Worm (Caenorhabditis elegans): ENCODE measurements around the gene raga-1.
A peak's percentile ranks its signal among the peaks of the same experiment; 100 is the strongest.

The raga-1 gene

ce11 chrII:11290109-11290784, 10.9 kb upstream of the raga-1 start, which contains the start of gene C47G2.3:
TSS of gene C47G2.3 (minus strand) at chrII:11290159.
- TF ChIP-seq Y67H2A.10 (GFP tag; conservative IDR thresholded peaks at IDR 0.05): no peak
- no peak for TF ChIP-seq Y95B8A.8 (GFP tag; IDR thresholded peaks at IDR 0.05)
- no peak for TF ChIP-seq nfyb-1 (GFP tag; IDR thresholded peaks at IDR 0.05)
- no peak for TF ChIP-seq die-1 (tag; optimal IDR thresholded peaks at IDR 0.05)
- TF ChIP-seq madf-8 (GFP tag; conservative IDR thresholded peaks at IDR 0.05): peak; percentile 25
- no peak for TF ChIP-seq cebp-2 (GFP tag; IDR thresholded peaks at IDR 0.05)
- no peak for TF ChIP-seq akir-1 (GFP tag; optimal IDR thresholded peaks at IDR 0.05)
- TF ChIP-seq ceh-79 (tag; optimal IDR thresholded peaks at IDR 0.05): no peak
- TF ChIP-seq athp-1 (tag; optimal IDR thresholded peaks at IDR 0.05): peak; percentile 67
- peak; percentile 70 for TF ChIP-seq snpc-3.4 (tag; optimal IDR thresholded peaks at IDR 0.05)
- peak; percentile 55 for TF ChIP-seq efl-1 (GFP tag; optimal IDR thresholded peaks at IDR 0.05)
- TF ChIP-seq unc-62 (GFP tag; optimal IDR thresholded peaks at IDR 0.05): no peak
- 0 out of 2 replicates have a peak, but pooled peaks have one; percentile 3 for TF ChIP-seq F39B2.1 (GFP tag; IDR thresholded peaks at IDR 0.05)
- TF ChIP-seq atf-7 (tag; optimal IDR thresholded peaks at IDR 0.05): no peak
- TF ChIP-seq pbrm-1 (GFP tag; IDR thresholded peaks at IDR 0.05): no peak
- no peak for TF ChIP-seq K12H6.12 (tag; optimal IDR thresholded peaks at IDR 0.05)
- no peak for TF ChIP-seq K11D2.4 (GFP tag; IDR thresholded peaks at IDR 0.05)
- peak; percentile 25 for TF ChIP-seq snpc-4 (GFP tag; optimal IDR thresholded peaks at IDR 0.05)
- peak in 2 of 4 experiments; percentile 45 to 49 for TF ChIP-seq snpc-4 (tag; optimal IDR thresholded peaks at IDR 0.05)
- no peak for TF ChIP-seq egl-18 (GFP tag; IDR thresholded peaks at IDR 0.05)
- TF ChIP-seq dpl-1 (GFP tag; optimal IDR thresholded peaks at IDR 0.05): peak; percentile 25
- TF ChIP-seq ceh-58 (GFP tag; IDR thresholded peaks at IDR 0.05): no peak
- TF ChIP-seq him-1 (tag; optimal IDR thresholded peaks at IDR 0.05): peak; percentile 38
- TF ChIP-seq ZK185.1 (tag; optimal IDR thresholded peaks at IDR 0.05; ENCODE audit: poor library complexity, severe bottlenecking): peak; percentile 77
- TF ChIP-seq F33H1.4 (GFP tag; IDR thresholded peaks at IDR 0.05): peak; percentile 43; the same call in 1 of the 2 replicates
- no peak for TF ChIP-seq attf-3 (GFP tag; conservative IDR thresholded peaks at IDR 0.05)
- no peak for TF ChIP-seq B0336.3 (GFP tag; IDR thresholded peaks at IDR 0.05)
- no peak for TF ChIP-seq lin-26 (GFP tag; IDR thresholded peaks at IDR 0.05)
- no peak for TF ChIP-seq mes-4 (tag; optimal IDR thresholded peaks at IDR 0.05)
- peak; percentile 42 for TF ChIP-seq xnd-1 (tag; optimal IDR thresholded peaks at IDR 0.05)
- no peak for TF ChIP-seq attf-6 (GFP tag; IDR thresholded peaks at IDR 0.05)
- no peak for TF ChIP-seq ets-4 (GFP tag; optimal IDR thresholded peaks at IDR 0.05)
- no peak for TF ChIP-seq C17E4.6 (GFP tag; IDR thresholded peaks at IDR 0.05)
- peak; percentile 86 for TF ChIP-seq lin-54 (GFP tag; optimal IDR thresholded peaks at IDR 0.05)
- peak; percentile 69 for TF ChIP-seq hrde-1 (tag; optimal IDR thresholded peaks at IDR 0.05; ENCODE audit: borderline replicate concordance)
- TF ChIP-seq ztf-28 (GFP tag; IDR thresholded peaks at IDR 0.05): no peak
- TF ChIP-seq lag-1 (GFP tag; IDR thresholded peaks at IDR 0.05): no peak
- TF ChIP-seq snpc-1.3 (tag; optimal IDR thresholded peaks at IDR 0.05; ENCODE audit: insufficient read depth): peak; percentile 41
- TF ChIP-seq ztf-3 (GFP tag; optimal IDR thresholded peaks at IDR 0.05): no peak
- no peak for TF ChIP-seq Y53G8AR.9 (GFP tag; conservative IDR thresholded peaks at IDR 0.05)
- peak; percentile 66 for TF ChIP-seq mcd-1 (GFP tag; IDR thresholded peaks at IDR 0.05)
- TF ChIP-seq Y56A3A.18 (GFP tag; IDR thresholded peaks at IDR 0.05): no peak
- peak; percentile 13 for TF ChIP-seq ccch-3 (GFP tag; optimal IDR thresholded peaks at IDR 0.05)
- 0 out of 2 replicates have a peak, but pooled peaks have one; percentile 39 for TF ChIP-seq rcor-1 (GFP tag; IDR thresholded peaks at IDR 0.05)
- peak; percentile 17 for TF ChIP-seq tlf-1 (GFP tag; optimal IDR thresholded peaks at IDR 0.05)
- TF ChIP-seq Y79H2A.3 (GFP tag; conservative IDR thresholded peaks at IDR 0.05): no peak
- TF ChIP-seq D2030.7 (GFP tag; IDR thresholded peaks at IDR 0.05): peak; percentile 56
- TF ChIP-seq nhr-80 (tag; optimal IDR thresholded peaks at IDR 0.05): no peak

Data from whole organism, young adult.